Worm (Caenorhabditis elegans) whole organism, L4/young adult: Measurements from ENCODE around the gene F28F8.9.

Experiments
- W03F9.2 ChIP-seq: fragments of 150-350 bp; optimal IDR thresholded peaks from 2 replicates; lab custom pipeline; 2014; ENCODE audit warnings: missing biosample characterization, missing genetic modification characterization
- him-1 ChIP-seq: sonication (generic microtip); optimal IDR thresholded peaks from 2 replicates; lab custom pipeline; 2016; ENCODE audit warnings: missing genotype, missing genetic modification reagents, missing genetic modification characterization, missing compliant biosample characterization

ce11 chrV:15551642-15552041 lies 26.8 kb downstream of the F28F8.9 start:
- TF ChIP-seq W03F9.2 (tag; lab: Kevin White, UChicago): no peak
- TF ChIP-seq him-1: peak; percentile 37
